Fruit fly (Drosophila melanogaster) whole organism, embryonic: ENCODE results near the gene rk.

ENCODE experiments used
- Aef1 ChIP-seq: fragments of 200-800 bp; sonication (Bioruptor generic); IDR thresholded peaks from 3 replicates; pipeline ENCODE4 v1.3.6; 2022; ENCODE audit warnings: missing biosample characterization, missing genetic modification characterization
- Awh ChIP-seq: fragments of 200-800 bp; sonication (Bioruptor generic); IDR thresholded peaks from 2 replicates; pipeline ENCODE4, ENCODE4 v1.3.6; 2022; ENCODE audit warnings: missing biosample characterization, missing genetic modification characterization
- B-H1 ChIP-seq: fragments of 200-800 bp; sonication (Bioruptor generic); IDR thresholded peaks from 3 replicates; pipeline ENCODE4 v1.3.6; 2022; ENCODE audit warnings: missing biosample characterization, missing genetic modification characterization
- Bteb2 ChIP-seq: fragments of 200-800 bp; sonication (Bioruptor generic); optimal IDR thresholded peaks from 2 replicates; lab custom pipeline; 2016; ENCODE audit warnings: missing biosample characterization, missing genetic modification characterization
- C15 ChIP-seq: fragments of 200-800 bp; sonication (Bioruptor generic); IDR thresholded peaks from 3 replicates; pipeline ENCODE4 v1.3.6; 2022; ENCODE audit warnings: missing biosample characterization, missing genetic modification characterization
- CG11085 ChIP-seq: fragments of 200-800 bp; sonication (Bioruptor generic); IDR thresholded peaks from 2 replicates; pipeline ENCODE4 v1.3.6; 2022; ENCODE audit warnings: missing biosample characterization, missing genetic modification characterization
- CG13424 ChIP-seq: fragments of 200-800 bp; sonication (Bioruptor generic); optimal IDR thresholded peaks from 2 replicates; lab custom pipeline; 2019; ENCODE audit warnings: missing biosample characterization, mild to moderate bottlenecking, missing genetic modification characterization, moderate library complexity
- CG13775 ChIP-seq: fragments of 200-800 bp; sonication (Bioruptor generic); optimal IDR thresholded peaks from 3 replicates; lab custom pipeline; 2017; ENCODE audit warnings: missing biosample characterization, mild to moderate bottlenecking, missing genetic modification characterization
- CG16815 ChIP-seq: fragments of 200-800 bp; sonication (Bioruptor generic); optimal IDR thresholded peaks from 3 replicates; lab custom pipeline; 2017; ENCODE audit warnings: missing biosample characterization, mild to moderate bottlenecking, missing genetic modification characterization
- CG17359 ChIP-seq: fragments of 200-800 bp; sonication (Bioruptor generic); optimal IDR thresholded peaks from 3 replicates; lab custom pipeline; 2018; ENCODE audit warnings: missing biosample characterization, mild to moderate bottlenecking, missing genetic modification characterization, moderate library complexity
- CG18262 ChIP-seq: fragments of 200-800 bp; optimal IDR thresholded peaks from 3 replicates; lab custom pipeline; 2019; ENCODE audit warnings: missing biosample characterization, mild to moderate bottlenecking, missing genetic modification characterization, moderate library complexity
- CG31365 ChIP-seq: fragments of 200-800 bp; sonication (Bioruptor generic); optimal IDR thresholded peaks from 2 replicates; lab custom pipeline; 2018; ENCODE audit warnings: missing biosample characterization, mild to moderate bottlenecking, missing genetic modification characterization
- CG31388 ChIP-seq: fragments of 200-800 bp; sonication (Bioruptor generic); optimal IDR thresholded peaks from 2 replicates; lab custom pipeline; 2016; ENCODE audit warnings: missing biosample characterization, missing genetic modification characterization
- CG6683 ChIP-seq: fragments of 200-800 bp; sonication (Bioruptor generic); optimal IDR thresholded peaks from 2 replicates; lab custom pipeline; 2017; ENCODE audit warnings: missing biosample characterization, mild to moderate bottlenecking, missing genetic modification characterization, missing genetic modification reagents
- CG7357 ChIP-seq: fragments of 200-800 bp; sonication (Bioruptor generic); IDR thresholded peaks from 3 replicates; pipeline ENCODE4 v1.3.6; 2022; ENCODE audit warnings: missing biosample characterization, missing genetic modification characterization
- CG7987 ChIP-seq: fragments of 200-800 bp; sonication (Bioruptor generic); optimal IDR thresholded peaks from 2 replicates; lab custom pipeline; 2018; ENCODE audit warnings: missing biosample characterization, mild to moderate bottlenecking, missing genetic modification characterization, moderate library complexity
- CG8359 ChIP-seq: fragments of 200-800 bp; sonication (Bioruptor generic); optimal IDR thresholded peaks from 2 replicates; lab custom pipeline; 2017; ENCODE audit warnings: missing biosample characterization, mild to moderate bottlenecking, missing genetic modification characterization, borderline replicate concordance
- Dip3 ChIP-seq: fragments of 200-800 bp; sonication (Bioruptor generic); optimal IDR thresholded peaks from 3 replicates; lab custom pipeline; 2016; ENCODE audit warnings: missing biosample characterization, missing genetic modification characterization
- Hr51 ChIP-seq, 2 experiments: fragments of 200-800 bp; sonication (Bioruptor generic); optimal IDR thresholded peaks; 2 replicates in 1 of 2; 3 replicates in 1 of 2; lab custom pipeline; 2016 to 2018; ENCODE audit warnings: missing biosample characterization in 2 of 2, missing genetic modification characterization in 2 of 2, mild to moderate bottlenecking in 1 of 2, moderate library complexity in 1 of 2
- Hr78 ChIP-seq, 2 experiments: fragments of 200-800 bp in 1 of 2; fragments of >200 bp in 1 of 2; sonication (Bioruptor generic) in 1 of 2; optimal IDR thresholded peaks; 2 replicates each; lab custom pipeline; 2017 to 2019; ENCODE audit warnings: missing biosample characterization in 2 of 2, missing genetic modification characterization in 2 of 2, mild to moderate bottlenecking in 1 of 2, moderate library complexity in 1 of 2
- MBD-R2 ChIP-seq: fragments of 200-800 bp; sonication (Bioruptor generic); IDR thresholded peaks from 2 replicates; pipeline ENCODE4 v1.3.6; 2022; ENCODE audit warnings: missing biosample characterization, missing genetic modification characterization
- MTF-1 ChIP-seq: fragments of 200-800 bp; sonication (Bioruptor generic); optimal IDR thresholded peaks from 2 replicates; lab custom pipeline; 2018; ENCODE audit warnings: missing biosample characterization, mild to moderate bottlenecking, missing genetic modification characterization, borderline replicate concordance
- Mrtf ChIP-seq: fragments of 200-800 bp; sonication (Bioruptor generic); IDR thresholded peaks from 3 replicates; pipeline ENCODE4 v1.3.6; 2022; ENCODE audit warnings: missing biosample characterization, missing genetic modification characterization
- Nf-YA ChIP-seq: fragments of 200-800 bp; sonication (Bioruptor generic); IDR thresholded peaks from 2 replicates; pipeline ENCODE4 v1.3.6; 2022; ENCODE audit warnings: missing biosample characterization, missing genetic modification characterization
- NfI ChIP-seq: fragments of 200-800 bp; sonication (Bioruptor generic); optimal IDR thresholded peaks from 3 replicates; lab custom pipeline; 2018; ENCODE audit warnings: missing biosample characterization, mild to moderate bottlenecking, missing genetic modification characterization, moderate library complexity
- Ptx1 ChIP-seq: fragments of 200-800 bp; sonication (Bioruptor generic); IDR thresholded peaks from 2 replicates; pipeline ENCODE4 v1.3.6; 2022; ENCODE audit warnings: missing biosample characterization, missing genetic modification characterization
- Scr ChIP-seq: fragments of 200-800 bp; sonication (Bioruptor generic); IDR thresholded peaks from 2 replicates; pipeline ENCODE4 v1.3.6; 2022; ENCODE audit warnings: missing biosample characterization, missing genetic modification characterization; ENCODE audit not compliant: partially characterized antibody
- Six4 ChIP-seq: fragments of 200-800 bp; sonication (Bioruptor generic); optimal IDR thresholded peaks from 2 replicates; lab custom pipeline; 2016; ENCODE audit warnings: missing biosample characterization, missing genetic modification characterization
- Tbp ChIP-seq: fragments of >200 bp; optimal IDR thresholded peaks from 2 replicates; lab custom pipeline; 2018; ENCODE audit warnings: missing biosample characterization, missing genetic modification characterization
- Xbp1 ChIP-seq: fragments of 200-800 bp; sonication (Bioruptor generic); optimal IDR thresholded peaks from 3 replicates; lab custom pipeline; 2016; ENCODE audit warnings: missing biosample characterization, mild to moderate bottlenecking, missing genetic modification characterization
- ab ChIP-seq: fragments of 200-800 bp; sonication (Bioruptor generic); optimal IDR thresholded peaks from 2 replicates; lab custom pipeline; 2016; ENCODE audit warnings: missing biosample characterization, missing genetic modification characterization
- br ChIP-seq: fragments of >200 bp; optimal IDR thresholded peaks from 2 replicates; lab custom pipeline; 2017
- cas ChIP-seq: fragments of 200-800 bp; sonication (Bioruptor generic); IDR thresholded peaks from 2 replicates; pipeline ENCODE4 v1.3.6; 2022; ENCODE audit warnings: missing biosample characterization, missing genetic modification characterization
- cato ChIP-seq: fragments of 200-800 bp; sonication (Bioruptor generic); optimal IDR thresholded peaks from 2 replicates; lab custom pipeline; 2016; ENCODE audit warnings: missing biosample characterization, missing genetic modification characterization, borderline replicate concordance
- crp ChIP-seq, 2 experiments: fragments of 200-800 bp; sonication (Bioruptor generic); optimal IDR thresholded peaks; 2 replicates in 1 of 2; 3 replicates in 1 of 2; lab custom pipeline; 2017; ENCODE audit warnings: missing biosample characterization in 2 of 2, missing genetic modification characterization in 2 of 2, mild to moderate bottlenecking in 1 of 2, moderate library complexity in 1 of 2
- fu2 ChIP-seq: fragments of 200-800 bp; sonication (Bioruptor generic); optimal IDR thresholded peaks from 2 replicates; lab custom pipeline; 2016; ENCODE audit warnings: missing biosample characterization, missing genetic modification characterization
- gcm2 ChIP-seq: fragments of 200-800 bp; sonication (Bioruptor generic); optimal IDR thresholded peaks from 2 replicates; lab custom pipeline; 2016; ENCODE audit warnings: missing biosample characterization, missing genetic modification characterization
- ham ChIP-seq: fragments of 200-800 bp; sonication (Bioruptor generic); IDR thresholded peaks from 2 replicates; pipeline ENCODE4 v1.3.6; 2022; ENCODE audit warnings: missing biosample characterization, missing genetic modification characterization
- odd ChIP-seq: fragments of 200-800 bp; sonication (Bioruptor generic); optimal IDR thresholded peaks from 2 replicates; lab custom pipeline; 2017; ENCODE audit warnings: missing biosample characterization, mild to moderate bottlenecking, missing genetic modification characterization
- pho ChIP-seq: fragments of 200-800 bp; sonication (Bioruptor generic); optimal IDR thresholded peaks from 2 replicates; lab custom pipeline; 2016; ENCODE audit warnings: missing biosample characterization, missing genetic modification characterization
- pzg ChIP-seq: fragments of 200-800 bp; sonication (Bioruptor generic); optimal IDR thresholded peaks from 3 replicates; lab custom pipeline; 2018; ENCODE audit warnings: missing biosample characterization, mild to moderate bottlenecking, missing genetic modification characterization, moderate library complexity
- salm ChIP-seq: fragments of 200-800 bp; sonication (Bioruptor generic); optimal IDR thresholded peaks from 2 replicates; lab custom pipeline; 2018; ENCODE audit warnings: missing biosample characterization, mild to moderate bottlenecking, missing genetic modification characterization
- schlank ChIP-seq: fragments of 200-800 bp; sonication (Bioruptor generic); optimal IDR thresholded peaks from 2 replicates; lab custom pipeline; 2018; ENCODE audit warnings: missing biosample characterization, mild to moderate bottlenecking, missing genetic modification characterization
- slou ChIP-seq: fragments of 200-800 bp; sonication (Bioruptor generic); optimal IDR thresholded peaks from 3 replicates; lab custom pipeline; 2016; ENCODE audit warnings: missing biosample characterization, missing genetic modification characterization
- sob ChIP-seq: fragments of 200-800 bp; sonication (Bioruptor generic); IDR thresholded peaks from 2 replicates; pipeline ENCODE4 v1.3.6; 2022; ENCODE audit warnings: missing biosample characterization, missing genetic modification characterization
- sr ChIP-seq: fragments of 200-800 bp; sonication (Bioruptor generic); IDR thresholded peaks from 3 replicates; pipeline ENCODE4 v1.3.6; 2022; ENCODE audit warnings: missing biosample characterization, missing genetic modification characterization
- sug ChIP-seq: fragments of 200-800 bp; optimal IDR thresholded peaks from 2 replicates; lab custom pipeline; 2019; ENCODE audit warnings: missing biosample characterization, mild to moderate bottlenecking, missing genetic modification characterization, moderate library complexity
- ttk ChIP-seq: fragments of 200-800 bp; sonication (Bioruptor generic); IDR thresholded peaks from 2 replicates; pipeline ENCODE4 v2.1.2; 2022; ENCODE audit warnings: missing biosample characterization, missing genetic modification characterization
- zf30C ChIP-seq: fragments of 200-800 bp; sonication (Bioruptor generic); optimal IDR thresholded peaks from 3 replicates; lab custom pipeline; 2018; ENCODE audit warnings: missing biosample characterization, mild to moderate bottlenecking, missing genetic modification characterization

Gene rk

DNA sequence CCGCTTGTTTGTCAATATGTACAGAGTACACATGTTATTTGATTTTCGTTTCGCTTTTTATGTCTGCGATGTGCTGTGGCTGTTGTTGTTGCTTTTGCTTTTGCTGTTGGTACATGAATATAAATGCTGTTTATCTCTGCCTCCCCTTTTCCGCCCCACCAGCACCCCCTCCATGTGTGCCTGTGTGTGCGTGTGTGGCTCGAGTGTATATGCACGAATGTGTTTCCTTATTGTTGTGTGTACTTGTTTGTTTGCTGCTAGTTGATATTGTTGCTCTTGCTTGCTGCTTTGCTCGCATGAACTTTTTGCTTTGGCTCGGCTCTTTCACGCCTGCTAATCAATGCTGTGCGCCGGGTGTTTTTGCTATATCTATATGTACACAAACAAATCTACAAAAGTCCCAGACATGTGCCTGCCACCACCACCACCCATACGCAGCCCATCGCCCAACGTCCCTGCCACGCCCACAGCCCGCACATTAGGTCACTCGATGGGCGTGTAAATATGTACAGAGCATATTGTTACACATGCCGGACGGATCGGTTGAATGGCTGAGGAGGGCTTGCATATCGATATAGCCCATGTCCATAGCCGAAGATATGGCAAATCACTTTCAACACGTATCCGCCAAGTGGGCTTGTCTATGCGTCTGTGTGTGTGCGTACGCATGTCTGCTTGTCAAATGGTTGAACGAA lies 23.1 kb upstream of the rk start (continued):
- TF ChIP-seq CG13775, result peak; percentile 96
- peak; percentile 93 to 99 for TF ChIP-seq Hr51 (GFP tag; optimal IDR thresholded peaks at IDR 0.05; lab: Kevin White, UChicago)
- TF ChIP-seq cato (GFP tag; lab: Kevin White, UChicago), result peak; percentile 99
- peak; percentile 97 for TF ChIP-seq NfI (GFP tag; lab: Kevin White, UChicago)
- peak; percentile 94 for TF ChIP-seq ttk (GFP tag; lab: Robert Waterston, UW)
- peak; percentile 97 for TF ChIP-seq CG18262
- peak; percentile 99 for TF ChIP-seq pho
- TF ChIP-seq odd (GFP tag; lab: Kevin White, UChicago), result peak; percentile 100
- TF ChIP-seq Aef1 (GFP tag; lab: Robert Waterston, UW), result peak; percentile 93
- TF ChIP-seq CG31365, result peak; percentile 96
- peak; percentile 91 for TF ChIP-seq CG16815 (GFP tag; lab: Kevin White, UChicago)
- TF ChIP-seq cas (GFP tag; lab: Robert Waterston, UW), result peak; percentile 95
- no peak for TF ChIP-seq br (lab: Kevin White, UChicago)
- peak; percentile 96 for TF ChIP-seq C15 (GFP tag; lab: Robert Waterston, UW)
- no peak for TF ChIP-seq Tbp (GFP tag; lab: Kevin White, UChicago)
- no peak; the same call in 1 of the 2 replicates for TF ChIP-seq Scr
- peak; percentile 17 to 80 for TF ChIP-seq crp (GFP tag; optimal IDR thresholded peaks at IDR 0.05; lab: Kevin White, UChicago)
- TF ChIP-seq Mrtf (GFP tag; lab: Robert Waterston, UW), result peak; percentile 97
- peak; percentile 84; the same call in 1 of the 2 replicates for TF ChIP-seq ham (GFP tag; lab: Robert Waterston, UW)
- peak; percentile 99 for TF ChIP-seq sob (GFP tag; lab: Robert Waterston, UW)
- TF ChIP-seq Awh, result peak; percentile 100
- TF ChIP-seq zf30C (GFP tag; lab: Kevin White, UChicago), result peak; percentile 71
- peak; percentile 90 for TF ChIP-seq CG7357
- peak; percentile 50 for TF ChIP-seq pzg (GFP tag; lab: Kevin White, UChicago)
- peak; percentile 88 for TF ChIP-seq Ptx1 (GFP tag; lab: Robert Waterston, UW)
- TF ChIP-seq Dip3, result peak; percentile 95
- peak; percentile 99 for TF ChIP-seq CG6683
- TF ChIP-seq MTF-1 (GFP tag; lab: Kevin White, UChicago), result peak; percentile 100
- peak; percentile 99 for TF ChIP-seq Nf-YA (GFP tag; lab: Robert Waterston, UW)
- TF ChIP-seq CG11085, result peak; percentile 97
- peak; percentile 98 for TF ChIP-seq CG13424 (tag; lab: Kevin White, UChicago)
- TF ChIP-seq salm, result peak; percentile 99
- peak; percentile 99 for TF ChIP-seq gcm2 (GFP tag; lab: Kevin White, UChicago)
- TF ChIP-seq slou (GFP tag; lab: Kevin White, UChicago), result peak; percentile 99
- peak; percentile 100 for TF ChIP-seq CG17359
- TF ChIP-seq schlank, result peak; percentile 100
- TF ChIP-seq B-H1, result peak; percentile 98
- peak; percentile 100 for TF ChIP-seq CG7987 (GFP tag; lab: Kevin White, UChicago)
- TF ChIP-seq Six4 (GFP tag; lab: Kevin White, UChicago), result peak; percentile 99
- peak; percentile 98 for TF ChIP-seq Bteb2 (GFP tag; lab: Kevin White, UChicago)
- peak in 1 of 2 experiments; percentile 82 for TF ChIP-seq Hr78 (GFP tag; optimal IDR thresholded peaks at IDR 0.05; lab: Kevin White, UChicago)
- TF ChIP-seq sug, result peak; percentile 97
- peak; percentile 100 for TF ChIP-seq sr
- TF ChIP-seq ab (GFP tag; lab: Kevin White, UChicago), result peak; percentile 95
- TF ChIP-seq MBD-R2 (GFP tag; lab: Robert Waterston, UW), result peak; percentile 96
- peak; percentile 91 for TF ChIP-seq Xbp1 (GFP tag; lab: Kevin White, UChicago)
- TF ChIP-seq fu2 (GFP tag; lab: Kevin White, UChicago), result peak; percentile 97
- peak; percentile 97 for TF ChIP-seq CG8359
- TF ChIP-seq CG31388 (GFP tag; lab: Kevin White, UChicago), result peak; percentile 98
